Fruit fly (Drosophila melanogaster) whole organism: ENCODE data around the gene nAChRalpha6.

Experiments
- CG8478 ChIP-seq: fragments of >200 bp; optimal IDR thresholded peaks from 2 replicates; lab custom pipeline; 2018; ENCODE audit warnings: inconsistent platforms
- Dll ChIP-seq: fragments of >200 bp; optimal IDR thresholded peaks from 2 replicates; lab custom pipeline; 2017
- EcR ChIP-seq, 2 experiments: fragments of >200 bp; optimal IDR thresholded peaks; 2 replicates each; lab custom pipeline; 2017; ENCODE audit warnings: missing biosample characterization in 2 of 2, missing genetic modification characterization in 2 of 2, missing genetic modification reagents in 2 of 2
- pan ChIP-seq: fragments of >200 bp; optimal IDR thresholded peaks from 2 replicates; lab custom pipeline; 2017
- psq ChIP-seq: fragments of >200 bp; optimal IDR thresholded peaks from 2 replicates; lab custom pipeline; 2017

dm6 chr2L:9915011-9915850 is 29.2 kb upstream of the nAChRalpha6 start, which contains the start of gene yip2:
- TF ChIP-seq Dll (lab: Kevin White, UChicago) (no peak), EcR (GFP tag; optimal IDR thresholded peaks at IDR 0.05; lab: Kevin White, UChicago) (no peak), psq (lab: Kevin White, UChicago) (no peak), pan (lab: Kevin White, UChicago) (no peak), CG8478 (lab: Kevin White, UChicago) (no peak)
